Worm (Caenorhabditis elegans): ENCODE measurements around the gene nhr-231.

- TF ChIP-seq ama-1 (optimal IDR thresholded peaks at IDR 0.05): no peak
- no peak for TF ChIP-seq sox-2 (GFP tag; IDR thresholded peaks at IDR 0.05)
- no peak for TF ChIP-seq fkh-6 (tag; optimal IDR thresholded peaks at IDR 0.05)
- no peak for TF ChIP-seq pha-4 (tag; optimal IDR thresholded peaks at IDR 0.05)
- TF ChIP-seq fkh-10 (GFP tag; optimal IDR thresholded peaks at IDR 0.05): no peak
- TF ChIP-seq nfya-1 (tag; optimal IDR thresholded peaks at IDR 0.05): no peak
- no peak for TF ChIP-seq ceh-9 (tag; optimal IDR thresholded peaks at IDR 0.05)
- no peak for TF ChIP-seq lim-6 (tag; optimal IDR thresholded peaks at IDR 0.05)
- no peak for TF ChIP-seq zip-5 (tag; optimal IDR thresholded peaks at IDR 0.05)
- TF ChIP-seq C08G9.2 (tag; optimal IDR thresholded peaks at IDR 0.05): no peak
- TF ChIP-seq madf-2 (tag; optimal IDR thresholded peaks at IDR 0.05): no peak
- no peak for TF ChIP-seq fax-1 (tag; optimal IDR thresholded peaks at IDR 0.05)
- no peak for TF ChIP-seq pha-2 (tag; optimal IDR thresholded peaks at IDR 0.05)
These were observed 15.7 kb downstream of the nhr-231 start, which contains the start of gene sri-10 for ce11 chrV:18806409-18806808.

Data from whole organism, late embryonic.